Worm (Caenorhabditis elegans) whole organism, young adult: Measurements from ENCODE around the gene F55C9.14.

ENCODE experiments used
- F37B4.10 ChIP-seq: fragments of 200-800 bp; sonication (Bioruptor generic); IDR thresholded peaks from 2 replicates; pipeline ENCODE4 v1.3.6; 2022; ENCODE audit warnings: missing genetic modification characterization, missing compliant biosample characterization
- attf-5 ChIP-seq: fragments of 200-800 bp; sonication (Bioruptor generic); optimal IDR thresholded peaks from 2 replicates; lab custom pipeline; 2018; ENCODE audit warnings: mild to moderate bottlenecking, missing genetic modification characterization, missing compliant biosample characterization
- gei-17 ChIP-seq: fragments of 200-800 bp; sonication (Bioruptor generic); optimal IDR thresholded peaks from 2 replicates; lab custom pipeline; 2018; ENCODE audit warnings: mild to moderate bottlenecking, missing genetic modification characterization, missing compliant biosample characterization
- hlh-26 ChIP-seq: fragments of 200-800 bp; sonication (Bioruptor generic); conservative IDR thresholded peaks from 2 replicates; pipeline ENCODE4 v1.3.6; 2022; ENCODE audit warnings: missing genetic modification reagents, missing genetic modification characterization, missing compliant biosample characterization
- hmg-1.2 ChIP-seq: fragments of 200-800 bp; sonication (Bioruptor generic); IDR thresholded peaks from 2 replicates; pipeline ENCODE4 v1.3.6; 2022; ENCODE audit warnings: missing genetic modification reagents, missing genetic modification characterization, missing compliant biosample characterization
- hsf-1 ChIP-seq: fragments of 200-800 bp; sonication (Bioruptor generic); IDR thresholded peaks from 2 replicates; pipeline ENCODE4 v1.3.6; 2022; ENCODE audit warnings: missing genetic modification reagents, missing genetic modification characterization, missing compliant biosample characterization
- lin-54 ChIP-seq: fragments of 200-800 bp; sonication (Bioruptor generic); optimal IDR thresholded peaks from 2 replicates; lab custom pipeline; 2018; ENCODE audit warnings: mild to moderate bottlenecking, missing genetic modification characterization, missing compliant biosample characterization
- mxl-1 ChIP-seq: sonication (generic microtip); optimal IDR thresholded peaks from 2 replicates; lab custom pipeline; 2016; ENCODE audit warnings: missing genetic modification characterization, missing compliant biosample characterization
- nhr-80 ChIP-seq: sonication (generic microtip); optimal IDR thresholded peaks from 2 replicates; lab custom pipeline; 2016; ENCODE audit warnings: missing genetic modification characterization, missing compliant biosample characterization
- pbrm-1 ChIP-seq: fragments of 200-800 bp; sonication (Bioruptor generic); IDR thresholded peaks from 2 replicates; pipeline ENCODE4 v1.3.6; 2022; ENCODE audit warnings: missing genetic modification reagents, missing genetic modification characterization, missing compliant biosample characterization
- ztf-28 ChIP-seq: fragments of 200-800 bp; sonication (Bioruptor generic); IDR thresholded peaks from 2 replicates; pipeline ENCODE4 v1.3.6; 2022; ENCODE audit warnings: missing genetic modification reagents, missing genetic modification characterization, missing compliant biosample characterization
- ztf-6 ChIP-seq: fragments of 200-800 bp; sonication (Bioruptor generic); IDR thresholded peaks from 2 replicates; pipeline ENCODE4 v1.3.6; 2022; ENCODE audit warnings: missing genetic modification reagents, missing genetic modification characterization, missing compliant biosample characterization

The F55C9.14 gene

DNA sequence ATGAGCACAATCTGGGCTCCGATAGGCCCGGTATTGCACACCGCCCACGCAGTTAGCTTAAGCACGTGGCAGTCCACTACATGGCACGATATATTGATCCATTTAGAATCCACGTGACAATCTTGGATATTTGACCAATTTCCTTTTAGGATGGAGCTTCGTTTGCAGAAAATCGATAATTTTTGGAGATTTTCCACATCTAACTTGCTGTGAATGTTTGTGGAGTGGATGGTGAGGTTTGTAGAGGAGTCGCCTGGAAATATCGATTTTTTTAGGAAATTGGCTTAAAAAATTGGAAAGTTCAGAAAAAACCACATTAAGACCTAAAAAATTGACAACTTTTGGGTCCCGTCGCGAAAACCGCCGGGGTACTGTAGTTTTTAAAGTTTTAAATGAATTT lies 38.0 kb downstream of the F55C9.14 start:
- TF ChIP-seq ztf-28 (no peak), lin-54 (no peak), hsf-1 (GFP tag; lab: Robert Waterston, UW) (no peak), F37B4.10 (GFP tag; lab: Robert Waterston, UW) (no peak), hlh-26 (no peak), ztf-6 (no peak), gei-17 (GFP tag; lab: Kevin White, UChicago) (no peak), nhr-80 (no peak), hmg-1.2 (GFP tag; lab: Robert Waterston, UW) (no peak), mxl-1 (tag; lab: Kevin White, UChicago) (no peak), attf-5 (GFP tag; lab: Kevin White, UChicago) (no peak), pbrm-1 (no peak)
